Worm (Caenorhabditis elegans) whole organism, L4/young adult: ENCODE data around the gene F13H10.8.

ENCODE experiments used
- W03F9.2 ChIP-seq: fragments of 150-350 bp; optimal IDR thresholded peaks from 2 replicates; lab custom pipeline; 2014; ENCODE audit warnings: missing biosample characterization, missing genetic modification characterization
- dao-5 ChIP-seq: sonication (generic microtip); optimal IDR thresholded peaks from 2 replicates; lab custom pipeline; 2016; ENCODE audit warnings: missing genotype, missing genetic modification characterization, moderate library complexity, missing compliant biosample characterization
- him-1 ChIP-seq: sonication (generic microtip); optimal IDR thresholded peaks from 2 replicates; lab custom pipeline; 2016; ENCODE audit warnings: missing genotype, missing genetic modification reagents, missing genetic modification characterization, missing compliant biosample characterization

ce11 chrIV:11038665-11039064 lies 18.3 kb downstream of the F13H10.8 start:
- TF ChIP-seq him-1 (tag; lab: Kevin White, UChicago): no peak
- no peak for TF ChIP-seq dao-5 (tag; lab: Kevin White, UChicago)
- no peak for TF ChIP-seq W03F9.2 (tag; lab: Kevin White, UChicago)
